Worm (Caenorhabditis elegans): ENCODE measurements around the gene Y45F10B.3.

ce11 chrIV:13601973-13602669 is 8.7 kb downstream of the Y45F10B.3 start, which contains the start of gene Y45F10B.59:
- no peak for TF ChIP-seq lsy-12 (tag; optimal IDR thresholded peaks at IDR 0.05)
- no peak for TF ChIP-seq pha-4 (tag; optimal IDR thresholded peaks at IDR 0.05)
- no peak for TF ChIP-seq nhr-77 (tag; optimal IDR thresholded peaks at IDR 0.05)
- TF ChIP-seq egl-5 (tag; optimal IDR thresholded peaks at IDR 0.05) = no peak
- TF ChIP-seq nhr-12 (tag; optimal IDR thresholded peaks at IDR 0.05) = no peak
- TF ChIP-seq pqm-1 (tag; optimal IDR thresholded peaks at IDR 0.05) = no peak
- no peak for TF ChIP-seq fkh-10 (GFP tag; optimal IDR thresholded peaks at IDR 0.05)
- no peak for TF ChIP-seq mdl-1 (tag; optimal IDR thresholded peaks at IDR 0.05)
- TF ChIP-seq daf-12 (tag; optimal IDR thresholded peaks at IDR 0.05) = no peak
- TF ChIP-seq sea-2 (GFP tag; optimal IDR thresholded peaks at IDR 0.05) = no peak
